Worm (Caenorhabditis elegans): ENCODE measurements around the gene gpd-4.

Gene gpd-4

ce11 chrII:10168905-10169782 is 1.9 kb upstream of the gpd-4 start, which contains the start of gene daf-19 (continued):
- TF ChIP-seq ceh-44 (GFP tag; IDR thresholded peaks at IDR 0.05) (no peak), nhr-11 (tag; optimal IDR thresholded peaks at IDR 0.05) (peak; percentile 94), nhr-77 (tag; optimal IDR thresholded peaks at IDR 0.05) (peak; percentile 48), hif-1 (tag; optimal IDR thresholded peaks at IDR 0.05) (peak in 1 of 2 experiments; percentile 63), ceh-32 (tag; optimal IDR thresholded peaks at IDR 0.05; ENCODE audit: poor library complexity) (no peak), duxl-1 (tag; optimal IDR thresholded peaks at IDR 0.05; ENCODE audit: poor library complexity) (peak; percentile 6), ctbp-1 (GFP tag; IDR thresholded peaks at IDR 0.05) (no peak), mdl-1 (tag; optimal IDR thresholded peaks at IDR 0.05) (peak in 1 of 2 experiments; percentile 40), lin-1 (GFP tag; IDR thresholded peaks at IDR 0.05) (no peak; the same call in 1 of the 2 replicates), T26A8.4 (GFP tag; IDR thresholded peaks at IDR 0.05) (0 out of 2 replicates have a peak, but pooled peaks have one; percentile 56), lim-7 (GFP tag; IDR thresholded peaks at IDR 0.05) (no peak), dmd-6 (GFP tag; IDR thresholded peaks at IDR 0.05) (peak; percentile 42), madf-9 (GFP tag; conservative IDR thresholded peaks at IDR 0.05) (peak; percentile 22; the same call in 1 of the 2 replicates), ztf-7 (tag; optimal IDR thresholded peaks at IDR 0.05) (no peak), rbr-2 (tag; optimal IDR thresholded peaks at IDR 0.05) (peak; percentile 81), lin-29 (GFP tag; IDR thresholded peaks at IDR 0.05) (no peak), D1046.2 (GFP tag; IDR thresholded peaks at IDR 0.05) (no peak), fos-1 (tag; optimal IDR thresholded peaks at IDR 0.05) (no peak), nhr-25 (tag; optimal IDR thresholded peaks at IDR 0.05; ENCODE audit: borderline replicate concordance, insufficient read depth) (no peak), lir-3 (tag; optimal IDR thresholded peaks at IDR 0.05) (no peak), F49E8.2 (tag; optimal IDR thresholded peaks at IDR 0.05; ENCODE audit: borderline replicate concordance) (no peak), sdz-12 (GFP tag; optimal IDR thresholded peaks at IDR 0.05) (peak; percentile 47), madf-5 (GFP tag; IDR thresholded peaks at IDR 0.05) (no peak), cey-2 (tag; optimal IDR thresholded peaks at IDR 0.05; ENCODE audit: borderline replicate concordance, insufficient read depth) (peak; percentile 68), attf-4 (tag; optimal IDR thresholded peaks at IDR 0.05) (no peak), ZK337.2 (GFP tag; IDR thresholded peaks at IDR 0.05) (no peak), ceh-20 (GFP tag; IDR thresholded peaks at IDR 0.05) (no peak), nhr-48 (tag; optimal IDR thresholded peaks at IDR 0.05) (no peak), Y75B8A.6 (GFP tag; IDR thresholded peaks at IDR 0.05) (no peak), Y5F2A.4 (GFP tag; optimal IDR thresholded peaks at IDR 0.05) (no peak), nhr-6 (tag; optimal IDR thresholded peaks at IDR 0.05) (peak; percentile 32), jun-1 (tag; optimal IDR thresholded peaks at IDR 0.05) (no peak), pha-4 (GFP tag; IDR thresholded peaks at IDR 0.05) (0 out of 2 replicates have a peak, but pooled peaks have one; percentile 13), pha-4 (tag; optimal IDR thresholded peaks at IDR 0.05) (no peak), lin-38 (GFP tag; IDR thresholded peaks at IDR 0.05) (peak; percentile 59), daf-19 (GFP tag; conservative IDR thresholded peaks at IDR 0.05) (no peak), ztf-11 (tag; optimal IDR thresholded peaks at IDR 0.05) (no peak), Y105C5A.15 (GFP tag; IDR thresholded peaks at IDR 0.05) (no peak), nhr-10 (tag; optimal IDR thresholded peaks at IDR 0.05) (no peak), vab-7 (GFP tag; IDR thresholded peaks at IDR 0.05) (no peak), unc-62 (GFP tag; optimal IDR thresholded peaks at IDR 0.05 in 1 of 2) (peak in 1 of 2 experiments; percentile 7), unc-62 (tag; optimal IDR thresholded peaks at IDR 0.05) (no peak), mxl-3 (GFP tag; optimal IDR thresholded peaks at IDR 0.05) (peak; percentile 40), Y48G9A.11 (GFP tag; IDR thresholded peaks at IDR 0.05) (no peak), hmg-1.1 (GFP tag; IDR thresholded peaks at IDR 0.05) (peak; percentile 79), dmd-9 (GFP tag; IDR thresholded peaks at IDR 0.05) (no peak), zip-2 (tag; optimal IDR thresholded peaks at IDR 0.05) (no peak), daf-12 (tag; optimal IDR thresholded peaks at IDR 0.05) (no peak), dpl-1 (GFP tag; optimal IDR thresholded peaks at IDR 0.05) (peak; percentile 23)
